Fruit fly (Drosophila melanogaster) whole organism, embryonic: ENCODE measurements around the gene CanB.
A peak's percentile ranks its signal among the peaks of the same experiment; 100 is the strongest.

Experiments
- Adf1 ChIP-seq: fragments of 200-800 bp; sonication (Bioruptor generic); IDR thresholded peaks from 2 replicates; pipeline ENCODE4 v1.3.6; 2022; ENCODE audit warnings: missing biosample characterization, missing genetic modification characterization
- CG10209 ChIP-seq: fragments of 200-800 bp; sonication (Bioruptor generic); optimal IDR thresholded peaks from 3 replicates; lab custom pipeline; 2017; ENCODE audit warnings: missing biosample characterization, mild to moderate bottlenecking, missing genetic modification characterization, missing genetic modification reagents
- CG10543 ChIP-seq: fragments of 200-800 bp; sonication (Bioruptor generic); optimal IDR thresholded peaks from 3 replicates; lab custom pipeline; 2017; ENCODE audit warnings: missing biosample characterization, mild to moderate bottlenecking, missing genetic modification characterization, moderate library complexity
- CG12942 ChIP-seq: fragments of 200-800 bp; sonication (Bioruptor generic); optimal IDR thresholded peaks from 3 replicates; lab custom pipeline; 2016; ENCODE audit warnings: missing biosample characterization, missing genetic modification characterization
- CG14710 ChIP-seq: fragments of 200-800 bp; sonication (Bioruptor generic); optimal IDR thresholded peaks from 3 replicates; lab custom pipeline; 2019; ENCODE audit warnings: missing biosample characterization, mild to moderate bottlenecking, missing genetic modification characterization, moderate library complexity
- CG14965 ChIP-seq: fragments of 200-800 bp; sonication (Bioruptor generic); optimal IDR thresholded peaks from 2 replicates; lab custom pipeline; 2016; ENCODE audit warnings: missing biosample characterization, missing genetic modification characterization, borderline replicate concordance
- CG17186 ChIP-seq: fragments of 200-800 bp; sonication (Bioruptor generic); optimal IDR thresholded peaks from 3 replicates; lab custom pipeline; 2017; ENCODE audit warnings: missing biosample characterization, missing genetic modification reagents, missing genetic modification characterization
- CG17385 ChIP-seq: fragments of 200-800 bp; sonication (Bioruptor generic); optimal IDR thresholded peaks from 3 replicates; lab custom pipeline; 2018; ENCODE audit warnings: missing biosample characterization, mild to moderate bottlenecking, missing genetic modification characterization
- CG17802 ChIP-seq: fragments of 200-800 bp; sonication (Bioruptor generic); optimal IDR thresholded peaks from 2 replicates; lab custom pipeline; 2018; ENCODE audit warnings: missing biosample characterization, mild to moderate bottlenecking, missing genetic modification characterization, moderate library complexity
- CG18262 ChIP-seq: fragments of 200-800 bp; optimal IDR thresholded peaks from 3 replicates; lab custom pipeline; 2019; ENCODE audit warnings: missing biosample characterization, mild to moderate bottlenecking, missing genetic modification characterization, moderate library complexity
- CG3407 ChIP-seq: fragments of 200-800 bp; sonication (Bioruptor generic); optimal IDR thresholded peaks from 2 replicates; lab custom pipeline; 2018; ENCODE audit warnings: missing biosample characterization, mild to moderate bottlenecking, missing genetic modification characterization
- CG34376 ChIP-seq: fragments of 200-800 bp; sonication (Bioruptor generic); optimal IDR thresholded peaks from 2 replicates; lab custom pipeline; 2018; ENCODE audit warnings: missing biosample characterization, mild to moderate bottlenecking, missing genetic modification characterization
- CG3838 ChIP-seq: fragments of 200-800 bp; sonication (Bioruptor generic); optimal IDR thresholded peaks from 3 replicates; lab custom pipeline; 2016; ENCODE audit warnings: missing biosample characterization, missing genetic modification characterization
- CG4282 ChIP-seq: fragments of 200-800 bp; sonication (Bioruptor generic); optimal IDR thresholded peaks from 2 replicates; lab custom pipeline; 2016; ENCODE audit warnings: missing biosample characterization, missing genetic modification characterization
- CG6765 ChIP-seq: fragments of 200-800 bp; sonication (Bioruptor generic); optimal IDR thresholded peaks from 3 replicates; lab custom pipeline; 2017; ENCODE audit warnings: missing biosample characterization, mild to moderate bottlenecking, missing genetic modification characterization
- CG8290 ChIP-seq, 3 experiments: fragments of 200-800 bp; sonication (Bioruptor generic); optimal IDR thresholded peaks; 2 replicates each; lab custom pipeline; 2016 to 2019; ENCODE audit warnings: missing biosample characterization in 3 of 3, missing genetic modification characterization in 3 of 3, mild to moderate bottlenecking in 2 of 3, moderate library complexity in 1 of 3
- CG8765 ChIP-seq: fragments of 200-800 bp; sonication (Bioruptor generic); IDR thresholded peaks from 2 replicates; pipeline ENCODE4 v1.3.6; 2022; ENCODE audit warnings: missing biosample characterization, missing genetic modification characterization
- CG9437 ChIP-seq: fragments of 200-800 bp; sonication (Bioruptor generic); optimal IDR thresholded peaks from 2 replicates; lab custom pipeline; 2018; ENCODE audit warnings: missing biosample characterization, mild to moderate bottlenecking, missing genetic modification characterization
- CkIIα-i1 ChIP-seq: fragments of 200-800 bp; sonication (Bioruptor generic); IDR thresholded peaks from 2 replicates; pipeline ENCODE4 v1.3.6; 2022; ENCODE audit warnings: missing biosample characterization, missing genetic modification characterization
- CrebB ChIP-seq: fragments of 200-800 bp; sonication (Bioruptor generic); optimal IDR thresholded peaks from 3 replicates; lab custom pipeline; 2018; ENCODE audit warnings: missing biosample characterization, mild to moderate bottlenecking, missing genetic modification characterization
- Gsc ChIP-seq: fragments of 200-800 bp; sonication (Bioruptor generic); IDR thresholded peaks from 2 replicates; pipeline ENCODE4 v1.3.6; 2022; ENCODE audit warnings: missing biosample characterization, missing genetic modification characterization
- HLHmδ ChIP-seq: fragments of 200-800 bp; sonication (Bioruptor generic); optimal IDR thresholded peaks from 2 replicates; lab custom pipeline; 2018; ENCODE audit warnings: missing biosample characterization, mild to moderate bottlenecking, missing genetic modification characterization, moderate library complexity
- Hr39 ChIP-seq: fragments of >200 bp; optimal IDR thresholded peaks from 2 replicates; lab custom pipeline; 2017
- Hsf ChIP-seq: fragments of 200-800 bp; sonication (Bioruptor generic); optimal IDR thresholded peaks from 3 replicates; lab custom pipeline; 2016; ENCODE audit warnings: missing biosample characterization, missing genetic modification characterization
- Mrtf ChIP-seq: fragments of 200-800 bp; sonication (Bioruptor generic); IDR thresholded peaks from 3 replicates; pipeline ENCODE4 v1.3.6; 2022; ENCODE audit warnings: missing biosample characterization, missing genetic modification characterization
- NFAT ChIP-seq: fragments of 200-800 bp; sonication (Bioruptor generic); IDR thresholded peaks from 2 replicates; pipeline ENCODE4 v1.3.6; 2022; ENCODE audit warnings: missing biosample characterization, missing genetic modification characterization
- Oaz ChIP-seq: fragments of 200-800 bp; sonication (Bioruptor generic); IDR thresholded peaks from 2 replicates; pipeline ENCODE4 v1.3.6; 2022; ENCODE audit warnings: missing biosample characterization, missing genetic modification characterization
- PHDP ChIP-seq: fragments of 200-800 bp; sonication (Bioruptor generic); optimal IDR thresholded peaks from 3 replicates; lab custom pipeline; 2018; ENCODE audit warnings: missing biosample characterization, mild to moderate bottlenecking, missing genetic modification characterization, moderate library complexity
- Six4 ChIP-seq: fragments of 200-800 bp; sonication (Bioruptor generic); optimal IDR thresholded peaks from 2 replicates; lab custom pipeline; 2016; ENCODE audit warnings: missing biosample characterization, missing genetic modification characterization
- Sry-β ChIP-seq: fragments of 200-800 bp; sonication (Bioruptor generic); optimal IDR thresholded peaks from 2 replicates; lab custom pipeline; 2018; ENCODE audit warnings: missing biosample characterization, mild to moderate bottlenecking, missing genetic modification characterization, moderate library complexity
- Sry-δ ChIP-seq: fragments of 200-800 bp; sonication (Bioruptor generic); optimal IDR thresholded peaks from 2 replicates; lab custom pipeline; 2016; ENCODE audit warnings: missing biosample characterization, missing genetic modification characterization
- al ChIP-seq: fragments of 200-800 bp; sonication (Bioruptor generic); IDR thresholded peaks from 2 replicates; pipeline ENCODE4 v1.3.6; 2022; ENCODE audit warnings: missing biosample characterization, missing genetic modification characterization
- ase ChIP-seq: fragments of 200-800 bp; sonication (Bioruptor generic); IDR thresholded peaks from 3 replicates; pipeline ENCODE4 v1.3.6; 2022; ENCODE audit warnings: missing biosample characterization, missing genetic modification characterization
- bcd ChIP-seq: fragments of 200-800 bp; sonication (Bioruptor generic); optimal IDR thresholded peaks from 2 replicates; lab custom pipeline; 2017; ENCODE audit warnings: missing biosample characterization, mild to moderate bottlenecking, missing genetic modification characterization
- dmrt11E ChIP-seq: fragments of 200-800 bp; sonication (Bioruptor generic); optimal IDR thresholded peaks from 3 replicates; lab custom pipeline; 2018; ENCODE audit warnings: missing biosample characterization, mild to moderate bottlenecking, missing genetic modification characterization, moderate library complexity
- fru ChIP-seq: fragments of >200 bp; optimal IDR thresholded peaks from 2 replicates; lab custom pipeline; 2017
- h ChIP-seq: fragments of >200 bp; optimal IDR thresholded peaks from 2 replicates; lab custom pipeline; 2017
- hth ChIP-seq: fragments of >200 bp; optimal IDR thresholded peaks from 2 replicates; lab custom pipeline; 2017; ENCODE audit warnings: inconsistent platforms
- ken ChIP-seq: fragments of 200-800 bp; sonication (Bioruptor generic); IDR thresholded peaks from 3 replicates; pipeline ENCODE4 v1.3.6; 2022; ENCODE audit warnings: missing biosample characterization, missing genetic modification characterization
- lbe ChIP-seq: fragments of 200-800 bp; sonication (Bioruptor generic); optimal IDR thresholded peaks from 2 replicates; lab custom pipeline; 2016; ENCODE audit warnings: missing biosample characterization, mild to moderate bottlenecking, missing genetic modification characterization
- luna ChIP-seq: fragments of 200-800 bp; sonication (Bioruptor generic); optimal IDR thresholded peaks from 2 replicates; lab custom pipeline; 2016; ENCODE audit warnings: missing biosample characterization, missing genetic modification characterization
- nom ChIP-seq: fragments of 200-800 bp; sonication (Bioruptor generic); optimal IDR thresholded peaks from 2 replicates; lab custom pipeline; 2017; ENCODE audit warnings: missing biosample characterization, missing genetic modification characterization, mild to moderate bottlenecking, moderate library complexity, missing genetic modification reagents
- phol ChIP-seq: fragments of 200-800 bp; sonication (Bioruptor generic); optimal IDR thresholded peaks from 3 replicates; lab custom pipeline; 2018; ENCODE audit warnings: missing biosample characterization, mild to moderate bottlenecking, missing genetic modification characterization, moderate library complexity
- pnt ChIP-seq: fragments of 200-800 bp; sonication (Bioruptor generic); optimal IDR thresholded peaks from 3 replicates; lab custom pipeline; 2016; ENCODE audit warnings: missing biosample characterization, missing genetic modification characterization
- psq ChIP-seq: fragments of 200-800 bp; sonication (Bioruptor generic); optimal IDR thresholded peaks from 2 replicates; lab custom pipeline; 2017; ENCODE audit warnings: missing biosample characterization, missing genetic modification characterization
- ssp ChIP-seq: fragments of 200-800 bp; sonication (Bioruptor generic); IDR thresholded peaks from 2 replicates; pipeline ENCODE4 v1.3.6; 2022; ENCODE audit warnings: missing biosample characterization, missing genetic modification characterization
- tll ChIP-seq, 2 experiments: fragments of 200-800 bp in 1 of 2; fragments of >200 bp in 1 of 2; sonication (Bioruptor generic) in 1 of 2; optimal IDR thresholded peaks; 2 replicates each; lab custom pipeline; 2017 to 2019; ENCODE audit warnings: missing biosample characterization in 2 of 2, missing genetic modification characterization in 2 of 2, mild to moderate bottlenecking in 1 of 2, moderate library complexity in 1 of 2
- trem ChIP-seq: fragments of 200-800 bp; optimal IDR thresholded peaks from 3 replicates; lab custom pipeline; 2019; ENCODE audit warnings: missing biosample characterization, mild to moderate bottlenecking, missing genetic modification characterization, moderate library complexity
- tup ChIP-seq: fragments of 200-800 bp; sonication (Bioruptor generic); optimal IDR thresholded peaks from 2 replicates; lab custom pipeline; 2016; ENCODE audit warnings: missing biosample characterization, mild to moderate bottlenecking, missing genetic modification characterization, moderate library complexity
- vvl ChIP-seq: fragments of 200-800 bp; sonication (Bioruptor generic); IDR thresholded peaks from 2 replicates; pipeline ENCODE4 v1.3.6; 2022; ENCODE audit warnings: missing biosample characterization, missing genetic modification characterization
- yki ChIP-seq: fragments of >200 bp; optimal IDR thresholded peaks from 3 replicates; lab custom pipeline; 2018
- zen2 ChIP-seq: fragments of 200-800 bp; sonication (Bioruptor generic); IDR thresholded peaks from 3 replicates; pipeline ENCODE4 v1.3.6; 2022; ENCODE audit warnings: missing biosample characterization, missing genetic modification characterization; ENCODE audit not compliant: partially characterized antibody

CanB gene

DNA sequence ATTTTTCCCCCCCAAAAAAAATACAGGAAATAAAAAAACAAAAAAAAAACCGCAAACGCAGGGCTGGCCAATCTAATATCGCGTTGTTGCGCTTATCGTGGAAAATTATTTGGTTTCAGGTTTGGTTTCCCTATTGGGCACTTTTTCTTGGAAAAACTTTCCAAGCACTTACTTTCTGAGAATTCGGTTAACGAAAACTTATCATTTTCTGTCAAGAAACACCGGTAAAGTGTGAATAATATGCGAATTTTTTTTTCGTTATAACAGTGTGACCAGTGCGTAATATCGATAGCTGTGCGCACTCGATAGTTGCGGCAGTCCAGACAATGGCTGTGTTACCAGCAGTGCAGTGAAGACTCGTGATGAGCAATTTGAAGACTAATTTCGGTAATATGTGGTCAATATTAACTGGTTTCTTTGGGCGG, 9.8 kb upstream of the CanB start, which contains the start of gene Rnp4F (continued):
- TF ChIP-seq CG10543 (GFP tag; lab: Kevin White, UChicago) (peak; percentile 74), CG3407 (GFP tag; lab: Kevin White, UChicago) (no peak), bcd (GFP tag; lab: Kevin White, UChicago) (peak; percentile 73), phol (tag; lab: Kevin White, UChicago) (peak; percentile 78), CG3838 (no peak), tll (GFP tag; optimal IDR thresholded peaks at IDR 0.05; lab: Kevin White, UChicago) (no peak), zen2 (GFP tag; lab: Robert Waterston, UW) (peak; percentile 24; the same call in 1 of the 3 replicates), CG8290 (GFP tag; optimal IDR thresholded peaks at IDR 0.05; lab: Kevin White, UChicago) (peak; percentile 38), CG8290 (tag; optimal IDR thresholded peaks at IDR 0.05; lab: Kevin White, UChicago) (no peak), psq (GFP tag; lab: Kevin White, UChicago) (peak; percentile 25), nom (peak; percentile 76), lbe (no peak), CG34376 (GFP tag; lab: Kevin White, UChicago) (peak; percentile 56), CG12942 (GFP tag; lab: Kevin White, UChicago) (peak; percentile 61), CG9437 (peak; percentile 5), Sry-β (GFP tag; lab: Kevin White, UChicago) (peak; percentile 27), Hr39 (no peak), yki (lab: Kevin White, UChicago) (no peak), CG8765 (peak; percentile 44; the same call in 1 of the 2 replicates), pnt (GFP tag; lab: Kevin White, UChicago) (peak; percentile 73), CG17385 (GFP tag; lab: Kevin White, UChicago) (peak; percentile 24), CG17802 (peak; percentile 96), HLHmδ (GFP tag; lab: Kevin White, UChicago) (no peak), NFAT (peak; percentile 83), CrebB (tag; lab: Kevin White, UChicago) (no peak), ssp (GFP tag; lab: Robert Waterston, UW) (peak; percentile 97), CG17186 (peak; percentile 86), luna (peak; percentile 58), tup (GFP tag; lab: Kevin White, UChicago) (peak; percentile 8), h (lab: Kevin White, UChicago) (no peak), Sry-δ (GFP tag; lab: Kevin White, UChicago) (peak; percentile 94), CG4282 (GFP tag; lab: Kevin White, UChicago) (no peak), fru (no peak), ken (GFP tag; lab: Robert Waterston, UW) (peak; percentile 72; the same call in 2 of the 3 replicates), al (GFP tag; lab: Robert Waterston, UW) (peak; percentile 61), CG14710 (tag; lab: Kevin White, UChicago) (peak; percentile 50), Hsf (GFP tag; lab: Kevin White, UChicago) (peak; percentile 69), Gsc (no peak), vvl (GFP tag; lab: Robert Waterston, UW) (peak; percentile 75), hth (lab: Kevin White, UChicago) (no peak), PHDP (tag; lab: Kevin White, UChicago) (no peak), Oaz (GFP tag; lab: Robert Waterston, UW) (peak; percentile 44; the same call in 1 of the 2 replicates), CG18262 (tag; lab: Kevin White, UChicago) (no peak), Mrtf (GFP tag; lab: Robert Waterston, UW) (peak; percentile 57; the same call in 2 of the 3 replicates), CkIIα-i1 (no peak), CG10209 (GFP tag; lab: Kevin White, UChicago) (peak; percentile 51), CG6765 (GFP tag; lab: Kevin White, UChicago) (no peak), dmrt11E (tag; lab: Kevin White, UChicago) (no peak), Adf1 (GFP tag; lab: Robert Waterston, UW) (no peak; the same call in 1 of the 2 replicates), trem (tag; lab: Kevin White, UChicago) (peak; percentile 35), Six4 (GFP tag; lab: Kevin White, UChicago) (peak; percentile 32), ase (GFP tag; lab: Robert Waterston, UW) (peak; percentile 45; the same call in 2 of the 3 replicates), CG14965 (GFP tag; lab: Kevin White, UChicago) (no peak)
